Worm (Caenorhabditis elegans) whole organism, dauer: ENCODE data around the gene try-8.

Experiments
- unc-62 ChIP-seq: sonication (generic microtip); optimal IDR thresholded peaks from 2 replicates; lab custom pipeline; 2017; ENCODE audit warnings: missing biosample characterization, missing genetic modification reagents, missing genetic modification characterization

Gene try-8

ce11 chrV:7420162-7420561 lies 34.0 kb downstream of the try-8 start, which contains the start of gene srxa-4:
Gene srxa-4, plus strand, starts transcription at chrV:7420462.
- TF ChIP-seq unc-62 (GFP tag; lab: Kevin White, UChicago) = no peak

DNA sequence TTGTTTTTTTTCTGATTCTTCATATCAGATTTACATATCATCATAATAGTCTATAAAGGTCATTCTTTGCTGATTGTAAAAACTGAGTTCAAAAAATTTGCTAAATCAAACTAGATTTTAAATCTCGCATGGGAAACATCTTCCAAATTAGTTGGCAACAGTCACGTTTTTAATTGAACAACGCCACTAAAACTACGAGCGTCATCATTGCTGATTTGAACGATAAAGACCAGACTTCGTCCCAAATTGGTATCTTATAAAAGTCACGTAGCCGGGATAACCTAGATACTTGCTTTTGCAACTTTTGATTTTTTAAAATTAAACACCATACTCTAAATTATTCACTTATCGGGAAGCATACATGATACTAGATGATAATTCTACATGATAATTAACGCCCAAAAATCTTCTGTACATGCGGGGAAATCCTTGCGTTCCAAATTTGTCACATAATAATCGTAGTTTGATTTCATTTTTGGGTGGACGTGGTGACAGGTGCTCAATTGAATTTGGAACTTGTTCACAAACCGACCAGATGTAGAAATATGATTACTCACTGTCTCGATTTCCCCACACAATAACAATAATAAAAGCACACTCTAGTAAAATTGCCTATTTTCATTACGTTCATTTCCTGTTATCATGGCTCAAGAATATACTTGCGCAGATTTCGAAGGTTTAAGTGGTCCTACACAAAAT lies 37.0 kb downstream of the try-8 start, which contains the start of gene srw-67:
Gene srw-67, plus strand, starts transcription at position 643 of the 699 bp plus-strand sequence.
- no peak for TF ChIP-seq unc-62 (GFP tag; lab: Kevin White, UChicago)

- TF ChIP-seq unc-62 (GFP tag; lab: Kevin White, UChicago) = no peak
Observed at ce11 chrV:7416569-7416968, 37.6 kb downstream of the try-8 start.

DNA sequence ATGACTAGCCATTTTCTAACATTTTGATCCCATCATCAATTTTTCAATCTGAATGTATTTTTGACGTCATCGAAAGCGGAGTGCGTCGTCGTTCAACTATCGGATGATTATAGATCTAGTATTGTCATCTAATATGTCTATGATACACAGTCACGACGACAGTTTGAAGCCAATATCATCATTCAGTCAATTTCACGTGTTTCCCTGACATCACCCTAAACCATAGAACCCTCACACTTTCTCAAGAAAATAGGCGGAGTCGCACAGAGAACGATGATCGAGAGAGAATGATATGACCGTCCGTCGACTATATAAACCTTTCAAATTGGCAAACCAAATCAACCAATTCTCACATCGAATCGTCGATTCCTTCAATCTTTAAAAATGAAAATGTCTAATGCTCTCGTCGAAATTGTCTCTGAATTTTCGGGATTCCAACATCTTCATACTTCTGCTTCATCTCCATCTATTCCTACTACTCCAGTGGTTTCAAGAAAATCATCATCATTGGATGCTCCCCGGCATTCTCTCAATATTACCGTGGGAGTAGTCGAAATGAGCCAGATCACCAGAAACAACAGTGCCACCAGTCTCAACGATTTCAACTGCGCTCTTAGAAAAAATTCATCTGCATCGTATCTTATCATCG lies 38.2 kb downstream of the try-8 start, which contains the start of gene F18E3.13:
Gene F18E3.13, plus strand, starts transcription at position 385 of the 649 bp plus-strand sequence.
- TF ChIP-seq unc-62 (GFP tag; lab: Kevin White, UChicago) = no peak

DNA sequence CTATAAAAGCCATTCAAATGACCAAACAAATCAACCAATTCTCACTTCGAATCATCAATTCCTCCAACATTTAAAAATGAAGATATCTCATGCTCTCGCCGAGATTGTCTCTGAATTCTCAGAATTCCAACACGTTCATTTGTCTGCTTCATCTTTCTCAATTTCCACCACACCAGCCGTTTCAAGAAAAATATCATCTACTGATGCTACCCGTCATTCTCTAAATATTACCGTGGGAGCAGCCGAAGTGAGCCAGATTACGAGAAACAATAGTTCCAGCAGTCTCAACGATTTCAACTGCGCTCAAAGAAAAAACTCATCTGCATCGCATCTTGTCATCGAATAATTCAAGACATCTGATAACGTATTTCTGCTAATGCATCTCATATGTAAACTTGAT lies 39.2 kb downstream of the try-8 start, which contains the start of gene F18E3.12:
Gene F18E3.12, plus strand, starts transcription at position 77 of the 400 bp plus-strand sequence.
- no peak for TF ChIP-seq unc-62 (GFP tag; lab: Kevin White, UChicago)

ce11 chrV:7413107-7413774 lies 40.9 kb downstream of the try-8 start, which contains the start of gene F18E3.11:
Gene F18E3.11, plus strand, starts transcription at chrV:7413482.
- no peak for TF ChIP-seq unc-62 (GFP tag; lab: Kevin White, UChicago)

- no peak for TF ChIP-seq unc-62 (GFP tag; lab: Kevin White, UChicago)
Observed at ce11 chrV:7411695-7412094, 42.4 kb downstream of the try-8 start, which contains the start of gene str-41. Gene str-41, plus strand, starts transcription at chrV:7411995.

ce11 chrV:7409599-7409998 lies 44.5 kb downstream of the try-8 start, which contains the start of gene R13D7.2:
Gene R13D7.2, plus strand, starts transcription at chrV:7409899.
- TF ChIP-seq unc-62 (GFP tag; lab: Kevin White, UChicago) = no peak

ce11 chrV:7408520-7408919 lies 45.6 kb downstream of the try-8 start, which contains the start of gene srt-6:
Gene srt-6, minus strand, starts transcription at chrV:7408814.
- TF ChIP-seq unc-62 (GFP tag; lab: Kevin White, UChicago) = no peak

DNA sequence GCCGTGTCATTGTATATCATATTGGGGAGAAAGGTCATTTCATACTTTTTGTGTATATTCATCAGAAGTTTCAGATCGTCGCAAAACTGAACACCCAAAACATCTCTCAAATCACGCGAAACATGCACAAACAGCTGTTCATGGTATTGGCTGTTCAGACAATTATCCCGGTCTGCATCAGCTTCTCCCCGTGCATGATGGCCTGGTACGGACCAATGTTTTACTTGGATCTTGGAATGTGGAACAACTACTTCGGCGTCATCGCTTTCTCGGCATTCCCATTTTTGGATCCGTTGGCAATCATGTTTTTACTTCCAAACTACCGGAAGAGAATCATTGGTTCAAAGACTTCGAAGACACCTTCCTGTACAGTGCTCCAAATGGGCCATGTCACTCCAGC lies 50.6 kb downstream of the try-8 start:
- no peak for TF ChIP-seq unc-62 (GFP tag; lab: Kevin White, UChicago)
